Fruit fly (Drosophila melanogaster) whole organism, wandering third instar larva: ENCODE results near the gene beat-VII.

ENCODE experiments used
- CG32264 ChIP-seq: fragments of 200-800 bp; sonication (Bioruptor generic); optimal IDR thresholded peaks from 2 replicates; lab custom pipeline; 2016; ENCODE audit warnings: missing biosample characterization, missing genetic modification characterization
- GATAd ChIP-seq: sonication (Bioruptor generic); optimal IDR thresholded peaks from 2 replicates; lab custom pipeline; 2016; ENCODE audit warnings: missing biosample characterization, missing genetic modification characterization
- Hnf4 ChIP-seq: fragments of 200-800 bp; sonication (Bioruptor generic); optimal IDR thresholded peaks from 2 replicates; lab custom pipeline; 2016; ENCODE audit warnings: missing biosample characterization, mild to moderate bottlenecking, missing genetic modification characterization
- Jra ChIP-seq: sonication (Bioruptor generic); optimal IDR thresholded peaks from 2 replicates; lab custom pipeline; 2016; ENCODE audit warnings: missing biosample characterization, missing genetic modification characterization
- Myc ChIP-seq: fragments of >200 bp; optimal IDR thresholded peaks from 2 replicates; lab custom pipeline; 2017
- OdsH ChIP-seq: fragments of 200-800 bp; sonication (Bioruptor generic); optimal IDR thresholded peaks from 2 replicates; lab custom pipeline; 2016; ENCODE audit warnings: missing biosample characterization, mild to moderate bottlenecking, missing genetic modification characterization
- dsf ChIP-seq: sonication (Bioruptor generic); optimal IDR thresholded peaks from 2 replicates; lab custom pipeline; 2016; ENCODE audit warnings: missing biosample characterization, missing genetic modification characterization, borderline replicate concordance
- jim ChIP-seq: fragments of 175-275, 200-325 bp; sonication (Bioruptor generic); optimal IDR thresholded peaks from 2 replicates; lab custom pipeline; 2016; ENCODE audit warnings: missing biosample characterization, mild to moderate bottlenecking, missing genetic modification characterization
- psq ChIP-seq: fragments of 200-800 bp; sonication (Bioruptor generic); optimal IDR thresholded peaks from 3 replicates; lab custom pipeline; 2017; ENCODE audit warnings: missing biosample characterization, mild to moderate bottlenecking, missing genetic modification characterization, moderate library complexity
- woc ChIP-seq: sonication (Bioruptor generic); optimal IDR thresholded peaks from 2 replicates; lab custom pipeline; 2016; ENCODE audit warnings: missing biosample characterization, mild to moderate bottlenecking, missing genetic modification characterization

- TF ChIP-seq Jra (GFP tag; lab: Kevin White, UChicago) (no peak), CG32264 (GFP tag; lab: Kevin White, UChicago) (no peak), psq (GFP tag; lab: Kevin White, UChicago) (no peak), woc (GFP tag; lab: Kevin White, UChicago) (no peak), OdsH (no peak), Myc (lab: Kevin White, UChicago) (no peak), Hnf4 (GFP tag; lab: Kevin White, UChicago) (no peak), jim (GFP tag; lab: Kevin White, UChicago) (no peak), GATAd (GFP tag; lab: Kevin White, UChicago) (no peak), dsf (no peak)
Measured at dm6 chr3R:26700125-26700524, 18.4 kb upstream of the beat-VII start.
